Fruit fly (Drosophila melanogaster) whole organism, embryonic: ENCODE data around the gene CG2712.

Source experiments
- BEAF-32 ChIP-seq: fragments of 200-800 bp; sonication (Bioruptor generic); optimal IDR thresholded peaks from 3 replicates; lab custom pipeline; 2017; ENCODE audit warnings: missing biosample characterization, missing genetic modification characterization, mild to moderate bottlenecking, moderate library complexity, missing genetic modification reagents
- CG10565 ChIP-seq: fragments of 200-800 bp; sonication (Bioruptor generic); optimal IDR thresholded peaks from 3 replicates; lab custom pipeline; 2016; ENCODE audit warnings: missing biosample characterization, mild to moderate bottlenecking, missing genetic modification characterization
- CG10959 ChIP-seq: fragments of 200-800 bp; sonication (Bioruptor generic); IDR thresholded peaks from 2 replicates; pipeline ENCODE4 v1.3.6; 2022; ENCODE audit warnings: missing biosample characterization, missing genetic modification characterization
- CG12299 ChIP-seq: fragments of 200-800 bp; sonication (Bioruptor generic); optimal IDR thresholded peaks from 2 replicates; lab custom pipeline; 2018; ENCODE audit warnings: missing biosample characterization, mild to moderate bottlenecking, missing genetic modification characterization
- CG12391 ChIP-seq: fragments of 200-800 bp; sonication (Bioruptor generic); optimal IDR thresholded peaks from 3 replicates; lab custom pipeline; 2018; ENCODE audit warnings: missing biosample characterization, mild to moderate bottlenecking, missing genetic modification characterization, moderate library complexity
- CG12659 ChIP-seq: fragments of 200-800 bp; sonication (Bioruptor generic); optimal IDR thresholded peaks from 3 replicates; lab custom pipeline; 2017; ENCODE audit warnings: mild to moderate bottlenecking, missing biosample characterization, missing genetic modification reagents, missing genetic modification characterization
- CG13287 ChIP-seq: fragments of 200-800 bp; sonication (Bioruptor generic); IDR thresholded peaks from 2 replicates; pipeline ENCODE4 v1.3.6; 2022; ENCODE audit warnings: missing biosample characterization, missing genetic modification characterization; ENCODE audit not compliant: partially characterized antibody
- CG14710 ChIP-seq: fragments of 200-800 bp; sonication (Bioruptor generic); optimal IDR thresholded peaks from 3 replicates; lab custom pipeline; 2019; ENCODE audit warnings: missing biosample characterization, mild to moderate bottlenecking, missing genetic modification characterization, moderate library complexity
- CG15514 ChIP-seq: fragments of 200-800 bp; sonication (Bioruptor generic); optimal IDR thresholded peaks from 3 replicates; lab custom pipeline; 2017; ENCODE audit warnings: missing biosample characterization, missing genetic modification characterization, mild to moderate bottlenecking, moderate library complexity, missing genetic modification reagents
- CG15696 ChIP-seq: fragments of 200-800 bp; sonication (Bioruptor generic); optimal IDR thresholded peaks from 2 replicates; lab custom pipeline; 2019; ENCODE audit warnings: missing biosample characterization, mild to moderate bottlenecking, missing genetic modification characterization, moderate library complexity
- CG2116 ChIP-seq: fragments of 200-800 bp; sonication (Bioruptor generic); optimal IDR thresholded peaks from 3 replicates; lab custom pipeline; 2018; ENCODE audit warnings: missing biosample characterization, mild to moderate bottlenecking, missing genetic modification characterization
- CG30403 ChIP-seq: fragments of 200-800 bp; sonication (Bioruptor generic); optimal IDR thresholded peaks from 3 replicates; lab custom pipeline; 2016; ENCODE audit warnings: missing biosample characterization, missing genetic modification characterization
- CG3726 ChIP-seq: fragments of 200-800 bp; sonication (Bioruptor generic); IDR thresholded peaks from 3 replicates; pipeline ENCODE4, ENCODE4 v1.3.6; 2022; ENCODE audit warnings: missing biosample characterization, missing genetic modification characterization
- CG43689 ChIP-seq: fragments of 200-800 bp; sonication (Bioruptor generic); IDR thresholded peaks from 2 replicates; pipeline ENCODE4 v1.3.6; 2022; ENCODE audit warnings: missing biosample characterization, missing genetic modification characterization
- CG4730 ChIP-seq: fragments of 200-800 bp; sonication (Bioruptor generic); IDR thresholded peaks from 2 replicates; pipeline ENCODE4 v1.3.6; 2022; ENCODE audit warnings: missing biosample characterization, missing genetic modification characterization
- CG5180 ChIP-seq: fragments of 200-800 bp; sonication (Bioruptor generic); optimal IDR thresholded peaks from 3 replicates; lab custom pipeline; 2017; ENCODE audit warnings: missing biosample characterization, missing genetic modification characterization, mild to moderate bottlenecking, moderate library complexity, missing genetic modification reagents
- CG5245 ChIP-seq: fragments of 200-800 bp; sonication (Bioruptor generic); optimal IDR thresholded peaks from 3 replicates; lab custom pipeline; 2016; ENCODE audit warnings: missing biosample characterization, missing genetic modification characterization
- CG6175 ChIP-seq: fragments of 200-800 bp; sonication (Bioruptor generic); IDR thresholded peaks from 3 replicates; pipeline ENCODE4 v1.3.6; 2022; ENCODE audit warnings: missing biosample characterization, missing genetic modification characterization
- CG6272 ChIP-seq: fragments of 200-800 bp; sonication (Bioruptor generic); IDR thresholded peaks from 2 replicates; pipeline ENCODE4 v1.3.6; 2022; ENCODE audit warnings: missing biosample characterization, missing genetic modification characterization
- CG6765 ChIP-seq: fragments of 200-800 bp; sonication (Bioruptor generic); optimal IDR thresholded peaks from 3 replicates; lab custom pipeline; 2017; ENCODE audit warnings: missing biosample characterization, mild to moderate bottlenecking, missing genetic modification characterization
- CG7271 ChIP-seq: fragments of 200-800 bp; sonication (Bioruptor generic); optimal IDR thresholded peaks from 2 replicates; lab custom pipeline; 2018; ENCODE audit warnings: missing biosample characterization, mild to moderate bottlenecking, missing genetic modification characterization, moderate library complexity
- CG9727 ChIP-seq: fragments of 200-800 bp; sonication (Bioruptor generic); optimal IDR thresholded peaks from 3 replicates; lab custom pipeline; 2017; ENCODE audit warnings: missing biosample characterization, mild to moderate bottlenecking, missing genetic modification characterization
- Dad ChIP-seq: fragments of 200-800 bp; sonication (Bioruptor generic); optimal IDR thresholded peaks from 3 replicates; lab custom pipeline; 2016; ENCODE audit warnings: missing biosample characterization, missing genetic modification characterization
- E2f1 ChIP-seq: fragments of 200-800 bp; sonication (Bioruptor generic); IDR thresholded peaks from 2 replicates; pipeline ENCODE4 v1.3.6; 2022; ENCODE audit warnings: missing biosample characterization, missing genetic modification characterization
- Gug ChIP-seq: fragments of 200-800 bp; sonication (Bioruptor generic); IDR thresholded peaks from 4 replicates; pipeline ENCODE4 v1.3.6; 2022; ENCODE audit warnings: missing biosample characterization, missing genetic modification characterization
- Hand ChIP-seq: fragments of 200-800 bp; sonication (Bioruptor generic); optimal IDR thresholded peaks from 2 replicates; lab custom pipeline; 2017; ENCODE audit warnings: mild to moderate bottlenecking, missing biosample characterization, missing genetic modification reagents, missing genetic modification characterization
- HmgZ ChIP-seq: fragments of 200-800 bp; sonication (Bioruptor generic); optimal IDR thresholded peaks from 2 replicates; lab custom pipeline; 2018; ENCODE audit warnings: missing biosample characterization, mild to moderate bottlenecking, missing genetic modification characterization
- Jarid2 ChIP-seq: fragments of 200-800 bp; sonication (Bioruptor generic); optimal IDR thresholded peaks from 3 replicates; lab custom pipeline; 2017; ENCODE audit warnings: mild to moderate bottlenecking, missing biosample characterization, missing genetic modification reagents, missing genetic modification characterization
- Kr ChIP-seq: fragments of 200-800 bp; sonication (Bioruptor generic); optimal IDR thresholded peaks from 2 replicates; lab custom pipeline; 2017; ENCODE audit warnings: missing biosample characterization, mild to moderate bottlenecking, missing genetic modification characterization
- Rfx ChIP-seq: fragments of 200-800 bp; sonication (Bioruptor generic); IDR thresholded peaks from 2 replicates; pipeline ENCODE4 v1.3.6; 2022; ENCODE audit warnings: missing biosample characterization, missing genetic modification characterization
- Xrp1 ChIP-seq: fragments of 200-800 bp; sonication (Bioruptor generic); IDR thresholded peaks from 2 replicates; pipeline ENCODE4 v1.3.6; 2022; ENCODE audit warnings: missing biosample characterization, missing genetic modification characterization
- bab2 ChIP-seq: fragments of 200-800 bp; sonication (Bioruptor generic); optimal IDR thresholded peaks from 2 replicates; lab custom pipeline; 2016; ENCODE audit warnings: missing biosample characterization, missing genetic modification characterization
- corto ChIP-seq: fragments of 200-800 bp; sonication (Bioruptor generic); optimal IDR thresholded peaks from 2 replicates; lab custom pipeline; 2016; ENCODE audit warnings: missing biosample characterization, mild to moderate bottlenecking, missing genetic modification characterization, moderate library complexity
- crc ChIP-seq: fragments of 200-800 bp; sonication (Bioruptor generic); optimal IDR thresholded peaks from 2 replicates; lab custom pipeline; 2016; ENCODE audit warnings: missing biosample characterization, missing genetic modification characterization
- dimm ChIP-seq: fragments of 200-800 bp; sonication (Bioruptor generic); IDR thresholded peaks from 2 replicates; pipeline ENCODE4 v1.3.6; 2022; ENCODE audit warnings: missing biosample characterization, missing genetic modification characterization
- dmrt11E ChIP-seq: fragments of 200-800 bp; sonication (Bioruptor generic); optimal IDR thresholded peaks from 3 replicates; lab custom pipeline; 2018; ENCODE audit warnings: missing biosample characterization, mild to moderate bottlenecking, missing genetic modification characterization, moderate library complexity
- ems ChIP-seq: fragments of 200-800 bp; sonication (Bioruptor generic); optimal IDR thresholded peaks from 3 replicates; lab custom pipeline; 2016; ENCODE audit warnings: missing biosample characterization, missing genetic modification characterization
- gsb-n ChIP-seq: fragments of 200-800 bp; sonication (Bioruptor generic); optimal IDR thresholded peaks from 3 replicates; lab custom pipeline; 2018; ENCODE audit warnings: missing biosample characterization, mild to moderate bottlenecking, missing genetic modification characterization
- h ChIP-seq: fragments of >200 bp; optimal IDR thresholded peaks from 2 replicates; lab custom pipeline; 2017
- hb ChIP-seq: fragments of 200-800 bp; sonication (Bioruptor generic); IDR thresholded peaks from 3 replicates; pipeline ENCODE4 v1.3.6; 2022; ENCODE audit warnings: missing biosample characterization, missing genetic modification characterization; ENCODE audit not compliant: partially characterized antibody
- hbn ChIP-seq: fragments of 200-800 bp; sonication (Bioruptor generic); IDR thresholded peaks from 2 replicates; pipeline ENCODE4 v1.3.6; 2022; ENCODE audit warnings: missing biosample characterization, missing genetic modification characterization; ENCODE audit not compliant: partially characterized antibody
- kay ChIP-seq: fragments of 200-800 bp; sonication (Bioruptor generic); optimal IDR thresholded peaks from 2 replicates; lab custom pipeline; 2016; ENCODE audit warnings: missing biosample characterization, missing genetic modification characterization
- nerfin-2 ChIP-seq: fragments of 200-800 bp; sonication (Bioruptor generic); IDR thresholded peaks from 2 replicates; pipeline ENCODE4 v1.3.6; 2022; ENCODE audit warnings: missing biosample characterization, missing genetic modification characterization; ENCODE audit not compliant: partially characterized antibody
- pfk ChIP-seq: fragments of 200-800 bp; sonication (Bioruptor generic); optimal IDR thresholded peaks from 2 replicates; lab custom pipeline; 2018; ENCODE audit warnings: missing biosample characterization, mild to moderate bottlenecking, missing genetic modification characterization, moderate library complexity
- salm ChIP-seq: fragments of 200-800 bp; sonication (Bioruptor generic); optimal IDR thresholded peaks from 2 replicates; lab custom pipeline; 2018; ENCODE audit warnings: missing biosample characterization, mild to moderate bottlenecking, missing genetic modification characterization
- sens-2 ChIP-seq: fragments of 200-800 bp; sonication (Bioruptor generic); IDR thresholded peaks from 2 replicates; pipeline ENCODE4 v1.3.6; 2022; ENCODE audit warnings: missing biosample characterization, missing genetic modification characterization
- sim ChIP-seq: fragments of 200-800 bp; sonication (Bioruptor generic); IDR thresholded peaks from 2 replicates; pipeline ENCODE4 v1.3.6; 2022; ENCODE audit warnings: missing biosample characterization, missing genetic modification characterization
- sqz ChIP-seq: fragments of 200-800 bp; sonication (Bioruptor generic); optimal IDR thresholded peaks from 3 replicates; lab custom pipeline; 2018; ENCODE audit warnings: missing biosample characterization, mild to moderate bottlenecking, missing genetic modification characterization
- sug ChIP-seq: fragments of 200-800 bp; optimal IDR thresholded peaks from 2 replicates; lab custom pipeline; 2019; ENCODE audit warnings: missing biosample characterization, mild to moderate bottlenecking, missing genetic modification characterization, moderate library complexity
- vnd ChIP-seq: fragments of 200-800 bp; sonication (Bioruptor generic); IDR thresholded peaks from 3 replicates; pipeline ENCODE4 v1.3.6; 2022; ENCODE audit warnings: missing biosample characterization, missing genetic modification characterization; ENCODE audit not compliant: partially characterized antibody
- zfh1 ChIP-seq: fragments of 200-800 bp; sonication (Bioruptor generic); IDR thresholded peaks from 3 replicates; pipeline ENCODE4 v1.3.6; 2022; ENCODE audit warnings: missing biosample characterization, missing genetic modification characterization

Gene CG2712

DNA sequence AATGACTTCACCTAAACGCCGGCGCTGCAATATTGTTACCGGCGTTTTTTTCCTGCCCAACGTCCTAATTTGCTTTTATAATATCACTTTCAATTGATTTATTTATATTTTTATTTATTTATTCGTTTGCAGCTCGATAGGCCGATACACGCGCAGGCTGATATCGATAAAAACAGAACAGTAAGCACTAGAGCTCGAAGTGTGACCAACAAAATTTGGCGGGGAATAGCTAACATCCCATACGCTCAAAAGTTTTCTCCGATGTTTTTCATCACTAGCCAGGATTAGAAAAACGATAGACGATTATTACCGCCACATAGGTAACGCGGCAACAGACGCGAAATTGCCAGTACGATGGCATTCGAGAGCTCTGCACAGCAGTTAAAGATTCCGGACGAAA is 18.5 kb upstream of the CG2712 start, which contains the start of the genes CG2685 and CG2694 (continued):
- TF ChIP-seq CG5245 (GFP tag; lab: Kevin White, UChicago) (no peak), Jarid2 (GFP tag; lab: Kevin White, UChicago) (no peak), CG9727 (GFP tag; lab: Kevin White, UChicago) (no peak), zfh1 (GFP tag; lab: Robert Waterston, UW) (no peak), CG43689 (GFP tag; lab: Robert Waterston, UW) (no peak), kay (GFP tag; lab: Kevin White, UChicago) (no peak), bab2 (GFP tag; lab: Kevin White, UChicago) (no peak), CG10565 (GFP tag; lab: Kevin White, UChicago) (no peak), CG6765 (no peak), CG5180 (GFP tag; lab: Kevin White, UChicago) (no peak), dimm (GFP tag; lab: Robert Waterston, UW) (no peak), BEAF-32 (peak; percentile 74), Gug (GFP tag; lab: Robert Waterston, UW) (no peak), sug (tag; lab: Kevin White, UChicago) (no peak), salm (no peak), hbn (GFP tag; lab: Robert Waterston, UW) (peak; percentile 72), CG6272 (GFP tag; lab: Robert Waterston, UW) (no peak), CG12659 (GFP tag; lab: Kevin White, UChicago) (peak; percentile 55), Xrp1 (GFP tag; lab: Robert Waterston, UW) (0 out of 2 replicates have a peak, but pooled peaks have one; percentile 7), ems (GFP tag; lab: Kevin White, UChicago) (no peak), CG12391 (no peak), CG10959 (no peak), CG30403 (peak; percentile 7), CG6175 (GFP tag; lab: Robert Waterston, UW) (no peak), sim (GFP tag; lab: Robert Waterston, UW) (no peak), vnd (GFP tag; lab: Robert Waterston, UW) (peak; percentile 67), E2f1 (GFP tag; lab: Robert Waterston, UW) (no peak), Kr (GFP tag; lab: Kevin White, UChicago) (no peak), corto (GFP tag; lab: Kevin White, UChicago) (no peak), CG7271 (tag; lab: Kevin White, UChicago) (no peak), CG4730 (GFP tag; lab: Robert Waterston, UW) (no peak), CG2116 (peak; percentile 48), sqz (GFP tag; lab: Kevin White, UChicago) (no peak), HmgZ (tag; lab: Kevin White, UChicago) (peak; percentile 48), CG15696 (no peak), pfk (GFP tag; lab: Kevin White, UChicago) (no peak), CG3726 (GFP tag; lab: Robert Waterston, UW) (no peak), CG15514 (GFP tag; lab: Kevin White, UChicago) (peak; percentile 90), dmrt11E (tag; lab: Kevin White, UChicago) (no peak), nerfin-2 (peak; percentile 58; the same call in 1 of the 2 replicates), Dad (GFP tag; lab: Kevin White, UChicago) (no peak), crc (GFP tag; lab: Kevin White, UChicago) (no peak), Rfx (GFP tag; lab: Robert Waterston, UW) (peak; percentile 33; the same call in 1 of the 2 replicates), sens-2 (GFP tag; lab: Robert Waterston, UW) (no peak), gsb-n (no peak), hb (peak; percentile 60; the same call in 1 of the 3 replicates), CG13287 (GFP tag; lab: Robert Waterston, UW) (peak; percentile 82), h (lab: Kevin White, UChicago) (no peak), Hand (GFP tag; lab: Kevin White, UChicago) (no peak), CG14710 (tag; lab: Kevin White, UChicago) (peak; percentile 13), CG12299 (no peak)
